Worm (Caenorhabditis elegans): Measurements from ENCODE around the gene srt-41.

Gene srt-41

ce11 chrV:1824528-1824927, 21.6 kb upstream of the srt-41 start (continued):
- TF ChIP-seq ceh-45 (GFP tag; IDR thresholded peaks at IDR 0.05) (no peak), tbx-2 (tag; optimal IDR thresholded peaks at IDR 0.05) (no peak)

ce11 chrV:1821287-1821686, 18.3 kb upstream of the srt-41 start, which contains the start of the genes gly-7 and mrpl-39:
Gene gly-7, minus strand, starts transcription at chrV:1821323.
Gene mrpl-39, plus strand, starts transcription at chrV:1821579.
- TF ChIP-seq nfya-1 (tag; optimal IDR thresholded peaks at IDR 0.05) (peak; percentile 59), unc-55 (GFP tag; optimal IDR thresholded peaks at IDR 0.05) (no peak), rnt-1 (tag; optimal IDR thresholded peaks at IDR 0.05) (no peak), zip-5 (tag; optimal IDR thresholded peaks at IDR 0.05) (peak; percentile 16), ceh-14 (tag; optimal IDR thresholded peaks at IDR 0.05) (no peak), nhr-11 (tag; optimal IDR thresholded peaks at IDR 0.05) (no peak), pax-1 (tag; optimal IDR thresholded peaks at IDR 0.05) (no peak), C08G9.2 (tag; optimal IDR thresholded peaks at IDR 0.05) (no peak), nhr-232 (tag; optimal IDR thresholded peaks at IDR 0.05) (no peak), hlh-30 (tag; optimal IDR thresholded peaks at IDR 0.05; ENCODE audit: insufficient read depth) (no peak), ceh-22 (tag; optimal IDR thresholded peaks at IDR 0.05) (no peak), Y22D7AL.16 (tag; optimal IDR thresholded peaks at IDR 0.05) (no peak), pha-4 (tag; optimal IDR thresholded peaks at IDR 0.05) (no peak), ceh-30 (tag; optimal IDR thresholded peaks at IDR 0.05) (no peak), pros-1 (tag; optimal IDR thresholded peaks at IDR 0.05) (no peak), ceh-48 (tag; optimal IDR thresholded peaks at IDR 0.05) (no peak), ceh-2 (tag; optimal IDR thresholded peaks at IDR 0.05) (no peak), K02D7.2 (tag; optimal IDR thresholded peaks at IDR 0.05) (no peak), ceh-18 (tag; optimal IDR thresholded peaks at IDR 0.05) (no peak), ets-4 (tag; optimal IDR thresholded peaks at IDR 0.05) (no peak), eyg-1 (tag; optimal IDR thresholded peaks at IDR 0.05) (no peak), unc-42 (tag; optimal IDR thresholded peaks at IDR 0.05) (no peak), ref-2 (tag; optimal IDR thresholded peaks at IDR 0.05) (no peak), fax-1 (tag; optimal IDR thresholded peaks at IDR 0.05) (no peak), gmeb-2 (tag; optimal IDR thresholded peaks at IDR 0.05) (peak; percentile 47), T23F11.4 (GFP tag; optimal IDR thresholded peaks at IDR 0.05) (no peak), unc-86 (tag; optimal IDR thresholded peaks at IDR 0.05) (peak; percentile 27), dve-1 (tag; optimal IDR thresholded peaks at IDR 0.05) (no peak), ztf-16 (tag; optimal IDR thresholded peaks at IDR 0.05) (peak; percentile 47), pat-9 (tag; optimal IDR thresholded peaks at IDR 0.05) (peak; percentile 48), ceh-24 (tag; optimal IDR thresholded peaks at IDR 0.05) (no peak), ceh-9 (tag; optimal IDR thresholded peaks at IDR 0.05) (no peak), fkh-6 (tag; optimal IDR thresholded peaks at IDR 0.05) (no peak), ahr-1 (tag; optimal IDR thresholded peaks at IDR 0.05) (peak; percentile 6), hlh-8 (tag; optimal IDR thresholded peaks at IDR 0.05) (no peak), pag-3 (tag; optimal IDR thresholded peaks at IDR 0.05; ENCODE audit: borderline replicate concordance) (no peak), pqm-1 (tag; optimal IDR thresholded peaks at IDR 0.05) (no peak), F13H6.1 (tag; optimal IDR thresholded peaks at IDR 0.05) (no peak), hlh-15 (tag; optimal IDR thresholded peaks at IDR 0.05) (peak; percentile 8), madf-2 (tag; optimal IDR thresholded peaks at IDR 0.05) (peak; percentile 50), mec-3 (tag; optimal IDR thresholded peaks at IDR 0.05; ENCODE audit: borderline replicate concordance) (no peak), lim-6 (tag; optimal IDR thresholded peaks at IDR 0.05) (no peak), fkh-10 (GFP tag; optimal IDR thresholded peaks at IDR 0.05) (no peak), K09A11.1 (tag; optimal IDR thresholded peaks at IDR 0.05; ENCODE audit: insufficient read depth) (no peak), elt-4 (tag; optimal IDR thresholded peaks at IDR 0.05) (no peak), tbx-2 (tag; optimal IDR thresholded peaks at IDR 0.05) (peak; percentile 55), che-1 (tag; optimal IDR thresholded peaks at IDR 0.05) (peak; percentile 47), npax-4 (tag; optimal IDR thresholded peaks at IDR 0.05) (no peak), ceh-45 (GFP tag; IDR thresholded peaks at IDR 0.05) (peak; percentile 37; the same call in 1 of the 2 replicates), odd-2 (tag; optimal IDR thresholded peaks at IDR 0.05) (peak; percentile 7), ttx-3 (tag; optimal IDR thresholded peaks at IDR 0.05) (peak; percentile 27), lin-11 (tag; optimal IDR thresholded peaks at IDR 0.05) (peak; percentile 61)

Measured in whole organism, late embryonic.